Worm (Caenorhabditis elegans) whole organism, mixed stage, embryonic: ENCODE measurements around the gene F59C12.4.

Experiments
- ceh-39 ChIP-seq: fragments of 150-350 bp; optimal IDR thresholded peaks from 2 replicates; lab custom pipeline; 2014; ENCODE audit warnings: missing biosample characterization, missing genetic modification characterization
- ceh-43 ChIP-seq: fragments of 200-800 bp; sonication (Bioruptor generic); optimal IDR thresholded peaks from 2 replicates; lab custom pipeline; 2018; ENCODE audit warnings: mild to moderate bottlenecking, missing genetic modification characterization, moderate library complexity, missing compliant biosample characterization
- elt-3 ChIP-seq: fragments of 150-350 bp; optimal IDR thresholded peaks from 2 replicates; lab custom pipeline; 2014; ENCODE audit warnings: missing biosample characterization, missing genetic modification characterization
- ham-2 ChIP-seq: fragments of 200-800 bp; sonication (Bioruptor generic); optimal IDR thresholded peaks from 2 replicates; lab custom pipeline; 2018; ENCODE audit warnings: mild to moderate bottlenecking, missing genetic modification characterization, missing compliant biosample characterization
- nhr-12 ChIP-seq: fragments of 150-350 bp; optimal IDR thresholded peaks from 2 replicates; lab custom pipeline; 2014; ENCODE audit warnings: missing biosample characterization, missing genetic modification characterization
- nhr-28 ChIP-seq: fragments of 150-350 bp; optimal IDR thresholded peaks from 2 replicates; lab custom pipeline; 2014; ENCODE audit warnings: missing biosample characterization, missing genetic modification characterization
- sptf-1 ChIP-seq: sonication (generic microtip); optimal IDR thresholded peaks from 2 replicates; lab custom pipeline; 2017; ENCODE audit warnings: mild to moderate bottlenecking, missing genetic modification characterization, moderate library complexity, missing compliant biosample characterization
- unc-120 ChIP-seq: sonication (generic microtip); optimal IDR thresholded peaks from 2 replicates; lab custom pipeline; 2017; ENCODE audit warnings: missing genetic modification characterization, missing compliant biosample characterization; ENCODE audit not compliant: poor library complexity, severe bottlenecking
- unc-39 ChIP-seq: fragments of 150-350 bp; optimal IDR thresholded peaks from 2 replicates; lab custom pipeline; 2014; ENCODE audit warnings: missing biosample characterization, missing genetic modification characterization
- unc-62 ChIP-seq: fragments of 150-350 bp; optimal IDR thresholded peaks from 2 replicates; lab custom pipeline; 2014; ENCODE audit warnings: missing biosample characterization, missing genetic modification reagents, missing genetic modification characterization
- ztf-11 ChIP-seq: fragments of 150-350 bp; optimal IDR thresholded peaks from 2 replicates; lab custom pipeline; 2014; ENCODE audit warnings: missing biosample characterization, missing genetic modification characterization

DNA sequence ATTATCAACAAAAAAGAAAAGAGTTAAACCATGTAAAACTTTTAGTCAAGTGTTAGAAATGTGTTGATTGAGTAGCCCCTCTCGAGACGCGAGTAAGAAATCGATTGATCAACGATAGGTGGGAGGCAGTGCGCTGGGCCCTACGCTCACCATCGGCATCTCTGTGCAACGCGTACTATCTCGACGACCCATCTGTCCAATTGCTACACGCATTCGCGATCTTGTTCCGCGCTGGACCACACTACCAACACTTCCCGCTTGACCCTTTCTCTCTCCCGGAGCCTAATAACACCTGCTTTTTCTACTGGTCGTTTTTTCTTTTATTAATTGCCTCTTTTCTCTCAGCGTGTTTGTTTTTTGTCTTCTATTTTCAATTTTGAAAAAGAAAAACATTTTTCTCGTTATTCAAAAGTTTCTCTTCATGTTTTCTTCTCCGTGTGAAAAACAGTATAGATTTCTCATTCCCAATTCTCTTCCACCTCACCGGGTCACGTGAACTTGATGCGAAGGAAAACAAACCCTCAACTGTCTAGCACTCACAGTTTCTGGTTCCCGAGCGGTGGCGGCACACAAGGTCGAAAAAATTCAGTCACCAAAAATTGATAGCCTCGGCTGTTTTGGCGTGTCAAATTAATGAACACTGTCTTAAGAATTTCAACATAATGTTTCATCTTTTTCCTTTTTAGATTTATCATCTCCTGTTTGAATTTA lies 9.1 kb upstream of the F59C12.4 start:
- TF ChIP-seq ceh-39 (tag; lab: Kevin White, UChicago): no peak
- peak; percentile 20 for TF ChIP-seq unc-120 (tag; lab: Kevin White, UChicago)
- TF ChIP-seq elt-3 (tag; lab: Kevin White, UChicago): no peak
- no peak for TF ChIP-seq nhr-28 (tag; lab: Kevin White, UChicago)
- no peak for TF ChIP-seq unc-62
- no peak for TF ChIP-seq sptf-1 (tag; lab: Kevin White, UChicago)
- TF ChIP-seq nhr-12 (tag; lab: Kevin White, UChicago): no peak
- TF ChIP-seq unc-39 (tag; lab: Kevin White, UChicago): no peak
- no peak for TF ChIP-seq ceh-43 (GFP tag; lab: Kevin White, UChicago)
- no peak for TF ChIP-seq ztf-11 (tag; lab: Kevin White, UChicago)
- peak; percentile 33 for TF ChIP-seq ham-2 (GFP tag; lab: Kevin White, UChicago)
